Worm (Caenorhabditis elegans): ENCODE results near the gene ZK721.3.

The ZK721.3 gene

DNA sequence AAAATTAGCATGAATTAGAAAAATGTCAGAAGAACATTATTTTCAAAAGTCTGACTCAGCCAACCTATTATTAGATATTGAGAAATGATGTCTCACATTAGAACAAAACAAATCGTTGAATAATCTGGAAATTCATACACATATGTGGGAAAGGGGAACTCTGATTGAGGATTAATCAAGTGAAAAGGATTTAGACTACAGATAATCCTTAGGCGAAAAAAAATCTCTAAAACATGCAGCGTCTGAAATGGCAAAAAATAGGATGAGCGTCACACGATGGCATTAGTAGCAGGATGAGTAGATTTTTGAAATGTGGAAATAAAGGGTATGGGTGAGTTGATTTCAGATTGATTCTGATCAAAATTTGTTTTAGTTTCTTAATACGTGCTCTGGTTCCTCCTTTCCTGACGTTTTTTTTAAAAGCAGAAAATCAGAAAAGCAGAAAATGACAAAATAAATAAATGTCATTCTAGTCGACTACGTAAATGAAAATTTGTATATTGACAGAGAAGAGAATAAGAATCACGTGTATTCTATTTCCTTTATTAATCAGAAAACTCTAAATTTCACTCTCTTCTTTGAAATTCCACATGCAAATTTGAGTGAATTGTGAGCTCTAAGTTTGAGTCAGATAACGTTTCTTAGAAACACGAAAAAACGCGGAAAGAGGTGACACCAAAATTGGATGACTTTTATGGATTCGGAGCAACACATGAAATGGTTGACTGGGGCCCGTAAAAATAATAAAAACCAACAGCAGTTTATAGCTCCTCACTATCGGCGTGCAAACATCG is 39.9 kb upstream of the ZK721.3 start:
- no peak for TF ChIP-seq skn-1 (tag; optimal IDR thresholded peaks at IDR 0.05)
- no peak for TF ChIP-seq arid-1 (GFP tag; conservative IDR thresholded peaks at IDR 0.05)
- TF ChIP-seq ZK337.2 (GFP tag; IDR thresholded peaks at IDR 0.05), result no peak
- no peak for TF ChIP-seq Y105C5A.15 (GFP tag; IDR thresholded peaks at IDR 0.05)
- TF ChIP-seq F49E8.2 (tag; optimal IDR thresholded peaks at IDR 0.05; ENCODE audit: borderline replicate concordance), result no peak
- TF ChIP-seq nhr-111 (GFP tag; optimal IDR thresholded peaks at IDR 0.05), result no peak
- no peak for TF ChIP-seq mdt-29 (GFP tag; IDR thresholded peaks at IDR 0.05)
- no peak for TF ChIP-seq ces-1 (GFP tag; optimal IDR thresholded peaks at IDR 0.05)

DNA sequence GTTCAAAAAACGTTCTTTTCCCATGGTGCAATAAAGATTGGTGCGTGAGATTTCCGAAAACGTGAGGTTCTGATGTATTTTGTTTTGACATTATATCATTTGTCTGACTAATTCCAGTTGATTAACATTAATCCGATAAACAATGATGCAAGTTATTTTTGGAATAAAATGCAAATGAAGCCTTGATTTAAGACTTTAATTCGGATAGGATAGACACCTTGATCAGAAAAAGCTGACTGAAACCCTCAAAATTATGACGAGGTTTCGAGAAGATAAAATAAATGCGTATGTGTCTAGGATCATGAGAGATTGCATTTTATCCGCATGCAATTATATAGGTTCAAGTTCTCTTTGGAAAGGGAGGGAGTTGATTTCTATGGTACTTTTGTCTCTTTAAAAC is 38.8 kb upstream of the ZK721.3 start:
- no peak for TF ChIP-seq nhr-42 (GFP tag; IDR thresholded peaks at IDR 0.05)
- TF ChIP-seq nhr-48 (tag; optimal IDR thresholded peaks at IDR 0.05), result no peak
- TF ChIP-seq mep-1 (tag; optimal IDR thresholded peaks at IDR 0.05), result no peak
- no peak for TF ChIP-seq hlh-11 (tag; optimal IDR thresholded peaks at IDR 0.05)
- TF ChIP-seq duxl-1 (tag; optimal IDR thresholded peaks at IDR 0.05; ENCODE audit: poor library complexity), result no peak
- TF ChIP-seq ceh-62 (tag; optimal IDR thresholded peaks at IDR 0.05), result no peak
- TF ChIP-seq zfp-2 (tag; optimal IDR thresholded peaks at IDR 0.05), result no peak
- no peak for TF ChIP-seq jun-1 (tag; optimal IDR thresholded peaks at IDR 0.05)
- no peak for TF ChIP-seq nhr-41 (GFP tag; IDR thresholded peaks at IDR 0.05)
- no peak for TF ChIP-seq php-3 (GFP tag; IDR thresholded peaks at IDR 0.05)
- no peak for TF ChIP-seq T26A8.4 (GFP tag; IDR thresholded peaks at IDR 0.05)

DNA sequence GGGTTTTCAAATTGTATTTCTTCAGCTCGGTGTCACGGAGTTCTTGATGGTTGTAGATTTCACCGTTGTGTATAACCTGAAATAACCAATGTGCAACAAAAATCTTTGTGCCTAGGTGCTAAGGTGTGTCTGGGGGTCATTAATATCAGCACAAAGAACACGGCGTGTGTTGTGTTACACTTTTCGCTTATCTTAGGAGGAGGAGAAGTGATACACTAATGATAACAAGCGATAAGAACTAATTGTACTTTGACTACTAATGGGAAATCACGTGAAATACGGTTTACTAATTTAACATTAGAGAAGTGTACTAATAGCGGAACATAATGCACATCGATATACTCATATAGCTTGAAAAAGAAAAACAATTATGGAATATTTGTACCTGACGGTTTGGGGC is 34.1 kb upstream of the ZK721.3 start:
- TF ChIP-seq mep-1 (tag; optimal IDR thresholded peaks at IDR 0.05), result peak; percentile 36
- TF ChIP-seq set-16 (GFP tag; IDR thresholded peaks at IDR 0.05), result no peak
- peak; percentile 17 for TF ChIP-seq gei-8 (GFP tag; optimal IDR thresholded peaks at IDR 0.05)
- peak; percentile 22 for TF ChIP-seq mes-2 (tag; optimal IDR thresholded peaks at IDR 0.05; ENCODE audit: poor library complexity, severe bottlenecking)
- TF ChIP-seq unc-130 (GFP tag; optimal IDR thresholded peaks at IDR 0.05), result no peak
- TF ChIP-seq php-3 (GFP tag; IDR thresholded peaks at IDR 0.05), result peak; percentile 64; the same call in 1 of the 2 replicates
- no peak for TF ChIP-seq F37D6.2 (tag; optimal IDR thresholded peaks at IDR 0.05)
- no peak for TF ChIP-seq zfp-3 (GFP tag; conservative IDR thresholded peaks at IDR 0.05)
- TF ChIP-seq duxl-1 (tag; optimal IDR thresholded peaks at IDR 0.05; ENCODE audit: poor library complexity), result no peak
- peak; percentile 77 for TF ChIP-seq dve-1 (tag; optimal IDR thresholded peaks at IDR 0.05; ENCODE audit: insufficient read depth)
- peak; percentile 49 for TF ChIP-seq mxl-3 (GFP tag; optimal IDR thresholded peaks at IDR 0.05)
- TF ChIP-seq mdl-1 (tag; optimal IDR thresholded peaks at IDR 0.05), result peak in 1 of 2 experiments; percentile 71
- TF ChIP-seq unc-62 (GFP tag; optimal IDR thresholded peaks at IDR 0.05 in 1 of 2), result peak in 1 of 2 experiments; percentile 76
- TF ChIP-seq unc-62 (tag; optimal IDR thresholded peaks at IDR 0.05), result no peak
- no peak for TF ChIP-seq vab-7 (GFP tag; IDR thresholded peaks at IDR 0.05)
- TF ChIP-seq dmd-6 (GFP tag; IDR thresholded peaks at IDR 0.05), result peak; percentile 90
- no peak for TF ChIP-seq sdz-12 (GFP tag; optimal IDR thresholded peaks at IDR 0.05)
- no peak for TF ChIP-seq skn-1 (tag; optimal IDR thresholded peaks at IDR 0.05)
- peak; percentile 64 for TF ChIP-seq hlh-30 (tag; optimal IDR thresholded peaks at IDR 0.05; ENCODE audit: insufficient read depth)
- no peak for TF ChIP-seq ces-1 (GFP tag; optimal IDR thresholded peaks at IDR 0.05)
- TF ChIP-seq zag-1 (tag; optimal IDR thresholded peaks at IDR 0.05), result no peak
- no peak for TF ChIP-seq nhr-41 (GFP tag; IDR thresholded peaks at IDR 0.05)
- TF ChIP-seq nhr-42 (GFP tag; IDR thresholded peaks at IDR 0.05), result no peak
- peak; percentile 31 for TF ChIP-seq T20F7.1 (GFP tag; optimal IDR thresholded peaks at IDR 0.05)
- peak; percentile 87 for TF ChIP-seq pqm-1 (tag; optimal IDR thresholded peaks at IDR 0.05)
- TF ChIP-seq mdt-29 (GFP tag; IDR thresholded peaks at IDR 0.05), result no peak
- TF ChIP-seq unc-39 (tag; optimal IDR thresholded peaks at IDR 0.05), result no peak
- TF ChIP-seq daf-19 (GFP tag; conservative IDR thresholded peaks at IDR 0.05), result no peak
- TF ChIP-seq nhr-28 (tag; optimal IDR thresholded peaks at IDR 0.05), result peak; percentile 95
- no peak for TF ChIP-seq dmd-8 (GFP tag; IDR thresholded peaks at IDR 0.05)
- no peak for TF ChIP-seq tag-97 (GFP tag; IDR thresholded peaks at IDR 0.05)
- TF ChIP-seq lin-13 (GFP tag; optimal IDR thresholded peaks at IDR 0.05), result no peak
- no peak for TF ChIP-seq snpc-1.2 (GFP tag; IDR thresholded peaks at IDR 0.05)
- TF ChIP-seq ceh-62 (tag; optimal IDR thresholded peaks at IDR 0.05), result no peak
- peak; percentile 28 for TF ChIP-seq nhr-77 (tag; optimal IDR thresholded peaks at IDR 0.05)

Data from whole organism, L4 larva.